Worm (Caenorhabditis elegans) whole organism, late embryonic: ENCODE results near the gene F23B12.4.

Source experiments
- T23F11.4 ChIP-seq: fragments of 200-800 bp; sonication (Bioruptor generic); optimal IDR thresholded peaks from 2 replicates; lab custom pipeline; 2018; ENCODE audit warnings: mild to moderate bottlenecking, missing genetic modification characterization, missing compliant biosample characterization
- gmeb-2 ChIP-seq: sonication (generic microtip); optimal IDR thresholded peaks from 2 replicates; lab custom pipeline; 2016; ENCODE audit warnings: missing genetic modification characterization, inconsistent platforms, missing compliant biosample characterization
- nfya-1 ChIP-seq: sonication (generic microtip); optimal IDR thresholded peaks from 2 replicates; lab custom pipeline; 2017; ENCODE audit warnings: missing genetic modification characterization, mild to moderate bottlenecking, missing compliant biosample characterization, antibody characterized with exemption, moderate library complexity
- rnt-1 ChIP-seq: sonication (generic microtip); optimal IDR thresholded peaks from 2 replicates; lab custom pipeline; 2016; ENCODE audit warnings: missing genetic modification characterization, missing compliant biosample characterization

ce11 chrV:14411989-14412388, 29.0 kb upstream of the F23B12.4 start:
- TF ChIP-seq T23F11.4 (GFP tag; lab: Kevin White, UChicago) (no peak), rnt-1 (tag; lab: Kevin White, UChicago) (no peak), gmeb-2 (no peak), nfya-1 (tag; lab: Kevin White, UChicago) (no peak)
